Worm (Caenorhabditis elegans): ENCODE results near the gene wsp-1.

DNA sequence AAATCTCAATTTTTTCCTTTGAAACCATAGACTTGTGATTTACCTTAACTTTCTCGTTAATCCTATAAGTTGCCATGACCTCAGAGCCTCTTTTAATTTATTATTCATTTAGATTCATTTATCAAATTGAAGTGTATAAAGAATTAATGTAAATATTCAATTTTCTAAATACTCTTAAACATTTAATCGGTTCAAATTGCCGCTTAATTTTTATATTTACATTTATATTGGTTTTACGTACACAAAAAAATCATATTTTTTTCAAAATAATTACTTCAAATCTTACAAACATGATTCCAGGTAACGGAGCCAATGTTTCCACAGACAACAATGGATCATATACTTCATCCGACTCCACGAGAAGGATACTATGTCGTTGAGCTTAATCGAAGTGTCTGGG is 50.3 kb downstream of the wsp-1 start, which contains the start of gene pmk-1:
- TF ChIP-seq aly-2 (tag; optimal IDR thresholded peaks at IDR 0.05) (no peak), lin-15B (tag; optimal IDR thresholded peaks at IDR 0.05) (no peak), ama-1 (optimal IDR thresholded peaks at IDR 0.05) (no peak), lin-35 (GFP tag; optimal IDR thresholded peaks at IDR 0.05) (no peak), blmp-1 (tag; optimal IDR thresholded peaks at IDR 0.05) (no peak), nhr-12 (tag; optimal IDR thresholded peaks at IDR 0.05) (no peak), fkh-8 (tag; optimal IDR thresholded peaks at IDR 0.05) (no peak), mep-1 (tag; optimal IDR thresholded peaks at IDR 0.05) (no peak)
